Worm (Caenorhabditis elegans) whole organism, young adult: ENCODE data around the gene math-39.
"Not testable (repeated sequence)": the region's sequence is repeated elsewhere in the genome, so short reads cannot be mapped to it uniquely, and the experiment has no call there.

Experiments
- B0019.2 ChIP-seq: fragments of 200-800 bp; sonication (Bioruptor generic); conservative IDR thresholded peaks from 2 replicates; pipeline ENCODE4 v1.3.6; 2022; ENCODE audit warnings: missing genetic modification reagents, missing genetic modification characterization, missing compliant biosample characterization
- B0261.1 ChIP-seq: sonication (generic microtip); optimal IDR thresholded peaks from 2 replicates; lab custom pipeline; 2016; ENCODE audit warnings: mild to moderate bottlenecking, missing genetic modification characterization, moderate library complexity, missing compliant biosample characterization
- F10E7.11 ChIP-seq: sonication (generic microtip); optimal IDR thresholded peaks from 2 replicates; lab custom pipeline; 2017; ENCODE audit warnings: mild to moderate bottlenecking, missing genetic modification characterization, moderate library complexity, missing compliant biosample characterization
- F57A8.1 ChIP-seq: fragments of 200-800 bp; sonication (Bioruptor generic); optimal IDR thresholded peaks from 2 replicates; lab custom pipeline; 2018; ENCODE audit warnings: mild to moderate bottlenecking, missing genetic modification characterization, moderate library complexity, missing compliant biosample characterization
- T07F8.4 ChIP-seq: sonication (generic microtip); optimal IDR thresholded peaks from 2 replicates; lab custom pipeline; 2016; ENCODE audit warnings: mild to moderate bottlenecking, missing genetic modification characterization, moderate library complexity, missing compliant biosample characterization
- T26A5.8 ChIP-seq: sonication (generic microtip); optimal IDR thresholded peaks from 2 replicates; lab custom pipeline; 2016; ENCODE audit warnings: missing genetic modification characterization, missing compliant biosample characterization
- aptf-2 ChIP-seq: fragments of 200-800 bp; sonication (Bioruptor generic); conservative IDR thresholded peaks from 2 replicates; pipeline ENCODE4 v1.3.6; 2022; ENCODE audit warnings: missing genetic modification reagents, missing genetic modification characterization, missing compliant biosample characterization
- atf-7 ChIP-seq: sonication (generic microtip); optimal IDR thresholded peaks from 2 replicates; lab custom pipeline; 2017; ENCODE audit warnings: mild to moderate bottlenecking, missing genetic modification characterization, missing compliant biosample characterization
- bed-2 ChIP-seq: fragments of 200-800 bp; sonication (Bioruptor generic); IDR thresholded peaks from 2 replicates; pipeline ENCODE4 v1.3.6; 2022; ENCODE audit warnings: missing genetic modification reagents, missing genetic modification characterization, missing compliant biosample characterization
- cebp-2 ChIP-seq: fragments of 200-800 bp; sonication (Bioruptor generic); IDR thresholded peaks from 2 replicates; pipeline ENCODE4 v1.3.6; 2022; ENCODE audit warnings: missing genetic modification characterization, missing compliant biosample characterization
- ceh-79 ChIP-seq: sonication (generic microtip); optimal IDR thresholded peaks from 2 replicates; lab custom pipeline; 2017; ENCODE audit warnings: mild to moderate bottlenecking, missing genetic modification characterization, missing compliant biosample characterization
- ceh-91 ChIP-seq: fragments of 200-800 bp; sonication (Bioruptor generic); IDR thresholded peaks from 2 replicates; pipeline ENCODE4 v1.3.6; 2022; ENCODE audit warnings: missing genetic modification reagents, missing genetic modification characterization, missing compliant biosample characterization
- chd-7 ChIP-seq: sonication (generic microtip); optimal IDR thresholded peaks from 2 replicates; lab custom pipeline; 2016; ENCODE audit warnings: mild to moderate bottlenecking, missing genetic modification characterization, moderate library complexity, missing compliant biosample characterization
- dox-1 ChIP-seq: fragments of 200-800 bp; sonication (Bioruptor generic); IDR thresholded peaks from 2 replicates; pipeline ENCODE4 v1.3.6; 2022; ENCODE audit warnings: missing genetic modification reagents, missing genetic modification characterization, missing compliant biosample characterization
- ekl-4 ChIP-seq: fragments of 200-800 bp; sonication (Bioruptor generic); IDR thresholded peaks from 2 replicates; pipeline ENCODE4 v1.3.6; 2022; ENCODE audit warnings: missing genetic modification reagents, missing genetic modification characterization, missing compliant biosample characterization
- ets-4 ChIP-seq: fragments of 200-800 bp; sonication (Bioruptor generic); optimal IDR thresholded peaks from 2 replicates; lab custom pipeline; 2018; ENCODE audit warnings: mild to moderate bottlenecking, missing genetic modification characterization, missing compliant biosample characterization
- him-1 ChIP-seq: sonication (generic microtip); optimal IDR thresholded peaks from 2 replicates; lab custom pipeline; 2016; ENCODE audit warnings: missing genotype, missing genetic modification reagents, missing genetic modification characterization, missing compliant biosample characterization
- lag-1 ChIP-seq: fragments of 200-800 bp; sonication (Bioruptor generic); IDR thresholded peaks from 2 replicates; pipeline ENCODE4 v1.3.6; 2022; ENCODE audit warnings: missing genetic modification reagents, missing genetic modification characterization, missing compliant biosample characterization
- lin-54 ChIP-seq: fragments of 200-800 bp; sonication (Bioruptor generic); optimal IDR thresholded peaks from 2 replicates; lab custom pipeline; 2018; ENCODE audit warnings: mild to moderate bottlenecking, missing genetic modification characterization, missing compliant biosample characterization
- lsl-1 ChIP-seq: fragments of 200-800 bp; sonication (Bioruptor generic); optimal IDR thresholded peaks from 2 replicates; lab custom pipeline; 2018; ENCODE audit warnings: mild to moderate bottlenecking, missing genetic modification characterization, moderate library complexity, missing compliant biosample characterization
- madf-6 ChIP-seq: fragments of 200-800 bp; sonication (Bioruptor generic); IDR thresholded peaks from 2 replicates; pipeline ENCODE4 v1.3.6; 2022; ENCODE audit warnings: missing genetic modification reagents, missing genetic modification characterization, missing compliant biosample characterization
- mcd-1 ChIP-seq: fragments of 200-800 bp; sonication (Bioruptor generic); IDR thresholded peaks from 2 replicates; pipeline ENCODE4 v1.3.6; 2022; ENCODE audit warnings: missing genetic modification reagents, missing genetic modification characterization, missing compliant biosample characterization
- nfyb-1 ChIP-seq: fragments of 200-800 bp; sonication (Bioruptor generic); IDR thresholded peaks from 2 replicates; pipeline ENCODE4 v1.3.6; 2022; ENCODE audit warnings: missing genetic modification reagents, missing genetic modification characterization, missing compliant biosample characterization
- nhr-80 ChIP-seq: sonication (generic microtip); optimal IDR thresholded peaks from 2 replicates; lab custom pipeline; 2016; ENCODE audit warnings: missing genetic modification characterization, missing compliant biosample characterization
- rpc-1 ChIP-seq, 2 experiments: fragments of 150-350 bp in 1 of 2; sonication (generic microtip) in 1 of 2; optimal IDR thresholded peaks; 2 replicates each; lab custom pipeline; 2014 to 2018; ENCODE audit warnings: missing biosample characterization in 1 of 2, missing genetic modification characterization in 1 of 2, missing genetic modification reagents in 1 of 2, missing genotype in 1 of 2
- snpc-1.3 ChIP-seq: sonication (generic microtip); optimal IDR thresholded peaks from 2 replicates; lab custom pipeline; 2017; ENCODE audit warnings: missing genetic modification characterization, mild to moderate bottlenecking, missing compliant biosample characterization, antibody characterized with exemption, moderate library complexity, missing genotype, missing genetic modification reagents; ENCODE audit not compliant: insufficient read depth
- snpc-3.4 ChIP-seq: sonication (generic microtip); optimal IDR thresholded peaks from 2 replicates; lab custom pipeline; 2017; ENCODE audit warnings: missing genetic modification characterization, mild to moderate bottlenecking, missing compliant biosample characterization, antibody characterized with exemption, moderate library complexity, missing genotype, missing genetic modification reagents
- snpc-4 ChIP-seq, 5 experiments: fragments of 150-350 bp in 1 of 5; sonication (generic microtip) in 4 of 5; optimal IDR thresholded peaks; 2 replicates each; lab custom pipeline; 2014 to 2018; ENCODE audit warnings: missing genetic modification characterization in 5 of 5, missing biosample characterization in 3 of 5, antibody characterized with exemption in 2 of 5, mild to moderate bottlenecking in 2 of 5, missing compliant biosample characterization in 2 of 5, missing genotype in 2 of 5, moderate library complexity in 2 of 5, missing genetic modification reagents in 1 of 5
- tbp1 ChIP-seq: fragments of 200-800 bp; sonication (Bioruptor generic); optimal IDR thresholded peaks from 2 replicates; lab custom pipeline; 2018; ENCODE audit warnings: mild to moderate bottlenecking, missing genetic modification characterization, missing compliant biosample characterization
- ztf-22 ChIP-seq: fragments of 200-800 bp; sonication (Bioruptor generic); optimal IDR thresholded peaks from 2 replicates; lab custom pipeline; 2018; ENCODE audit warnings: mild to moderate bottlenecking, missing genetic modification characterization, moderate library complexity, missing compliant biosample characterization
- ztf-25 ChIP-seq: fragments of 200-800 bp; sonication (Bioruptor generic); IDR thresholded peaks from 2 replicates; pipeline ENCODE4 v1.3.6; 2022; ENCODE audit warnings: missing genetic modification reagents, missing genetic modification characterization, missing compliant biosample characterization
- ztf-26 ChIP-seq: sonication (generic microtip); optimal IDR thresholded peaks from 2 replicates; lab custom pipeline; 2017; ENCODE audit warnings: missing genetic modification characterization, missing compliant biosample characterization

The math-39 gene

DNA sequence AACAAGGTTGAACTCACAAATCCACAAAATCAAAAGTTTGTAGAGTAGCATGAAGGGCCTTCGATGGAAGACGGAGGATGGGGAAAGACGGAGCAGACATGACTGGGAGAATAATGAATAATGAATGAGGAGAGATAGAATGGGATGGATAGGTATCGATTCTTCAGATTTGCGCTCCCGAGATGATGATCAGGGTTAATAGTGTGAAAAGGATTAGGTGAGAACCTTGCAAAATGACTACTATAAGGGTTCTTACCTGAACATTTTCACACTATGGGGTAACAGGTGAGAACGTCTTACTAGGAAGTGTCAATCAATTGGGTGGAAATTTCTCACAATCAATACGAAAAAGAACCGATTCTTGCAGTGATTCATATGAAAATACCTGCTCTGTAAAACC, 18.2 kb downstream of the math-39 start, which contains the start of gene fbxb-96 (continued):
- no peak for TF ChIP-seq aptf-2 (GFP tag; lab: Robert Waterston, UW)

DNA sequence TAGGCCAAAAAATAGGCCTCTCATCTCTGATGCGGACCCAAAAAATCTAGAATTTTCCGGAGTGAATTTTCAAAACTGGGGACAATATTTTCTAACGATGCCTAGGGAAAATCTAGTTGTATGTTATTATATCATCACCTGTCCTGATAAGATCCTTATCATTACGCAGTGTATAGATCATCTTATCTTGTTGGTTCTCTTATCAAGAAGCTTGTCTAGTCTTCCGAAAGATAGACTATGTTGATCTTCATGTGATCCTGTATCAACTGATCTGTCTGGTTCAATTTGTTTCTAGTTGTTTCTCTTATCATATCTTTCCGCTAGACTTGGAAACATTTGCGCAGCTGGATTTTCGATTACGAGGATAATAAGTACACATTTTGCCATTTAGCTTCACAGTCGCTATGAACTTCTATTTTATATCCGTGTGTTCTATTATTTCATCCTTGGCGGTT, 18.7 kb downstream of the math-39 start, which contains the start of gene C52E2.3:
Gene C52E2.3 (plus strand): TSS at position 405 of the 455 bp plus-strand sequence.
- TF ChIP-seq B0019.2: no peak
- TF ChIP-seq ztf-22 (GFP tag; lab: Kevin White, UChicago): no peak
- no peak for TF ChIP-seq ceh-91
- TF ChIP-seq lin-54 (GFP tag; lab: Kevin White, UChicago): no peak
- TF ChIP-seq madf-6: no peak
- no peak for TF ChIP-seq him-1 (tag; lab: Kevin White, UChicago)
- TF ChIP-seq T26A5.8 (tag; lab: Kevin White, UChicago): no peak
- TF ChIP-seq, all 124 proteins: peak for 0

DNA sequence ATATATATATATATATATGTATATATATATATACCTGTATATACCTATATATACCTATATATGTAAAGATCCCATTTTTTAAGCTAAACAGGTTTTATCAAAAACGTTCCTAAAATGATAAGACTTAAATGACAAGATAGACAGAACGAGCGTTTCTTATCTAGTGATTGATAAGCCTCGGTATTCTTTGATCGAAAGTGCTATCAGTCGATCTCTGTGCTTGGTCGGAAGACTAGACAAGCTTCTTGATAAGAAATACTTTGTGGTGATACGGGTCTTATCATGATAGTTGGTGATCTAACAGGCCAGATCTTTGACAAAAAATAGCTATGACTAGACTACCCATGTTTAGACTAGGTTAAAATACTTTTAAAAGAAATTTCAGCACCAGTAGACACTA, 19.6 kb downstream of the math-39 start:
- TF ChIP-seq F57A8.1 (GFP tag; lab: Kevin White, UChicago): no peak
- TF ChIP-seq T26A5.8 (tag; lab: Kevin White, UChicago): no peak
- peak; percentile 56 for TF ChIP-seq atf-7
- peak; percentile 42 for TF ChIP-seq tbp1 (GFP tag; lab: Kevin White, UChicago)
- peak; percentile 73 for TF ChIP-seq dox-1 (GFP tag; lab: Robert Waterston, UW)
- TF ChIP-seq nfyb-1: peak; percentile 45; the same call in 1 of the 2 replicates
- 0 out of 2 replicates have a peak, but pooled peaks have one; percentile 21 for TF ChIP-seq mcd-1 (GFP tag; lab: Robert Waterston, UW)
- peak; percentile 82 for TF ChIP-seq ztf-22 (GFP tag; lab: Kevin White, UChicago)
- TF ChIP-seq ets-4 (GFP tag; lab: Kevin White, UChicago): peak; percentile 85
- no peak for TF ChIP-seq F10E7.11 (tag; lab: Kevin White, UChicago)
- no peak for TF ChIP-seq cebp-2
- peak; percentile 7 for TF ChIP-seq ztf-26 (tag; lab: Kevin White, UChicago)
- peak; percentile 91 for TF ChIP-seq nhr-80

DNA sequence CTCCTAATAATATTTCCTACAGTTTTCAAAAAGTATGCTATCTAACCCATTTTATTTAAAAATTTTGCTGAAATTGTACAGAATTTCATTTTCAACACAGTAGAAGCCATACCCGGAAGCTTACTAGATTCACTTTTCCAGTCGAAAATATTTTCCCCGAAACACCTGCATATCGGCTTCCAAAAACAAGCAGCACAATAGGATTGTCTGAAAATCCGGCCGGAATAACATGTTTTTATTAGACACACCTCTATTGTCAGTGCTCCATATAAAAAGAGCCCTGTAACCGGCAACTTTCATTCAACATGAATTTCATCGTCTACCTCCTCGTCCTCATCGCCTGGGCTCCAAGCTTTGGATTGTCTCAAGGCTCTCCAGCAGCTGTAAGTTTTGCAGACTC, 20.4 kb downstream of the math-39 start, which contains the start of gene C52E2.2:
Gene C52E2.2 (plus strand): TSS at position 301 of the 400 bp plus-strand sequence.
- no peak for TF ChIP-seq snpc-4 (GFP tag; optimal IDR thresholded peaks at IDR 0.05; lab: Kevin White, UChicago)
- TF ChIP-seq snpc-4 (tag; optimal IDR thresholded peaks at IDR 0.05; lab: Kevin White, UChicago): no peak
- TF ChIP-seq lsl-1 (GFP tag; lab: Kevin White, UChicago): no peak
- no peak for TF ChIP-seq B0261.1 (tag; lab: Kevin White, UChicago)
- TF ChIP-seq snpc-3.4: no peak
- no peak for TF ChIP-seq bed-2 (GFP tag; lab: Robert Waterston, UW)
- no peak for TF ChIP-seq ekl-4 (GFP tag; lab: Robert Waterston, UW)
- no peak for TF ChIP-seq ztf-25 (GFP tag; lab: Robert Waterston, UW)
- TF ChIP-seq lag-1 (GFP tag; lab: Robert Waterston, UW): no peak
- no peak for TF ChIP-seq ceh-79
- no peak for TF ChIP-seq chd-7
- no peak for TF ChIP-seq T07F8.4 (tag; lab: Kevin White, UChicago)
- no peak for TF ChIP-seq cebp-2

DNA sequence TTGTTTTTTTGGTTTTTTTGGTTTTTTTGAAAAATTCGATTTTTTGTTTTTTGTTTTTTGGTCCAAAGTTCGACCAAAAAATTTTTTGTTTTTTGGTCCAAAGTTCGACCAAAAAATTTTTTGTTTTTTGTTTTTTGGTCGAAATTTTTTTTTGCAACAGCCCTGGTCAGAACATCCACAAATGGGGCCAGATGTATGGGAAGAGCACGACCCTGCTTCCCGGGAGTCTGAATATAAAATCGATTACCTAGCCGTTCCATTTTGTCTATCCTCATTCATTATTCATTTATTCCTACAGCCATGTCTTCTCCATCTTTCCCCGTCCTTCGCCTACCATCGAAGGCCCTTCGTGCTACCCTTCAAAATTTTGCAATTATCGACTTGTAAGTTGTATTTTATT, 22.0 kb downstream of the math-39 start, which contains the start of gene fbxb-95:
Gene fbxb-95 (plus strand): TSS at position 301 of the 400 bp plus-strand sequence.
- TF ChIP-seq rpc-1 (optimal IDR thresholded peaks at IDR 0.05; lab: Kevin White, UChicago); rpc-1 (tag; optimal IDR thresholded peaks at IDR 0.05; lab: Kevin White, UChicago); B0019.2; snpc-1.3 (tag; lab: Kevin White, UChicago): not testable (repeated sequence)
